Fruit fly (Drosophila melanogaster) whole organism, pupa: Measurements from ENCODE around the gene CG45603.

ENCODE experiments used
- CG10348 ChIP-seq: fragments of 200-800 bp; sonication (Bioruptor generic); IDR thresholded peaks from 2 replicates; pipeline ENCODE4 v1.3.6; 2022; ENCODE audit warnings: missing biosample characterization, missing genetic modification characterization
- CG12605 ChIP-seq: fragments of 200-800 bp; sonication (Bioruptor generic); IDR thresholded peaks from 2 replicates; pipeline ENCODE4 v1.3.6; 2022; ENCODE audit warnings: missing biosample characterization, missing genetic modification characterization
- CG13204 ChIP-seq: fragments of 200-800 bp; sonication (Bioruptor generic); optimal IDR thresholded peaks from 2 replicates; lab custom pipeline; 2018; ENCODE audit warnings: missing biosample characterization, mild to moderate bottlenecking, missing genetic modification characterization, moderate library complexity
- CG14655 ChIP-seq: fragments of 200-800 bp; sonication (Bioruptor generic); optimal IDR thresholded peaks from 3 replicates; lab custom pipeline; 2017; ENCODE audit warnings: mild to moderate bottlenecking, missing biosample characterization, missing genetic modification reagents, missing genetic modification characterization
- CG15710 ChIP-seq: fragments of 200-800 bp; sonication (Bioruptor generic); optimal IDR thresholded peaks from 2 replicates; lab custom pipeline; 2018; ENCODE audit warnings: missing biosample characterization, mild to moderate bottlenecking, missing genetic modification characterization, moderate library complexity
- CG17806 ChIP-seq: fragments of 200-800 bp; sonication (Bioruptor generic); optimal IDR thresholded peaks from 2 replicates; lab custom pipeline; 2018; ENCODE audit warnings: missing biosample characterization, mild to moderate bottlenecking, missing genetic modification characterization, moderate library complexity
- CG32121 ChIP-seq: fragments of 200-800 bp; sonication (Bioruptor generic); IDR thresholded peaks from 2 replicates; pipeline ENCODE4 v1.3.6; 2022; ENCODE audit warnings: missing biosample characterization, missing genetic modification characterization
- CG34367 ChIP-seq: fragments of 200-800 bp; sonication (Bioruptor generic); optimal IDR thresholded peaks from 2 replicates; lab custom pipeline; 2018; ENCODE audit warnings: missing biosample characterization, mild to moderate bottlenecking, missing genetic modification characterization
- CG4496 ChIP-seq: fragments of 200-800 bp; sonication (Bioruptor generic); IDR thresholded peaks from 3 replicates; pipeline ENCODE4 v1.3.6; 2022; ENCODE audit warnings: missing biosample characterization, missing genetic modification characterization
- CG8159 ChIP-seq: fragments of 200-800 bp; sonication (Bioruptor generic); optimal IDR thresholded peaks from 3 replicates; lab custom pipeline; 2018; ENCODE audit warnings: missing biosample characterization, mild to moderate bottlenecking, missing genetic modification characterization, moderate library complexity
- CG8301 ChIP-seq: fragments of 200-800 bp; sonication (Bioruptor generic); optimal IDR thresholded peaks from 2 replicates; lab custom pipeline; 2018; ENCODE audit warnings: missing biosample characterization, mild to moderate bottlenecking, missing genetic modification characterization
- CG9948 ChIP-seq: fragments of 200-800 bp; sonication (Bioruptor generic); optimal IDR thresholded peaks from 2 replicates; lab custom pipeline; 2018; ENCODE audit warnings: missing biosample characterization, mild to moderate bottlenecking, missing genetic modification characterization, moderate library complexity
- D1 ChIP-seq: fragments of 200-800 bp; sonication (Bioruptor generic); optimal IDR thresholded peaks from 2 replicates; lab custom pipeline; 2018; ENCODE audit warnings: missing biosample characterization, mild to moderate bottlenecking, missing genetic modification characterization, moderate library complexity
- EcR ChIP-seq: fragments of 200-800 bp; sonication (Bioruptor generic); optimal IDR thresholded peaks from 3 replicates; lab custom pipeline; 2019; ENCODE audit warnings: missing biosample characterization, missing genetic modification characterization, mild to moderate bottlenecking, moderate library complexity, missing genetic modification reagents
- Ets98B ChIP-seq: fragments of 200-800 bp; sonication (Bioruptor generic); IDR thresholded peaks from 2 replicates; pipeline ENCODE4 v1.3.6; 2022; ENCODE audit warnings: missing biosample characterization, missing genetic modification characterization
- Pif1A ChIP-seq: fragments of 200-800 bp; sonication (Bioruptor generic); optimal IDR thresholded peaks from 3 replicates; lab custom pipeline; 2016; ENCODE audit warnings: missing biosample characterization, missing genetic modification characterization
- Pif1B ChIP-seq: fragments of 200-800 bp; sonication (Bioruptor generic); optimal IDR thresholded peaks from 3 replicates; lab custom pipeline; 2016; ENCODE audit warnings: missing biosample characterization, missing genetic modification characterization
- Snoo ChIP-seq: fragments of 200-800 bp; sonication (Bioruptor generic); optimal IDR thresholded peaks from 3 replicates; lab custom pipeline; 2017; ENCODE audit warnings: missing biosample characterization, mild to moderate bottlenecking, missing genetic modification characterization, inconsistent platforms
- fd96Ca ChIP-seq: fragments of 200-800 bp; sonication (Bioruptor generic); IDR thresholded peaks from 3 replicates; pipeline ENCODE4 v1.3.6; 2022; ENCODE audit warnings: missing biosample characterization, missing genetic modification characterization
- gl ChIP-seq: fragments of 200-800 bp; sonication (Bioruptor generic); optimal IDR thresholded peaks from 2 replicates; lab custom pipeline; 2018; ENCODE audit warnings: missing biosample characterization, mild to moderate bottlenecking, missing genetic modification characterization
- rn ChIP-seq: fragments of 200-800 bp; sonication (Bioruptor generic); IDR thresholded peaks from 2 replicates; pipeline ENCODE4 v1.3.6; 2022; ENCODE audit warnings: missing biosample characterization, missing genetic modification characterization

CG45603 gene

DNA sequence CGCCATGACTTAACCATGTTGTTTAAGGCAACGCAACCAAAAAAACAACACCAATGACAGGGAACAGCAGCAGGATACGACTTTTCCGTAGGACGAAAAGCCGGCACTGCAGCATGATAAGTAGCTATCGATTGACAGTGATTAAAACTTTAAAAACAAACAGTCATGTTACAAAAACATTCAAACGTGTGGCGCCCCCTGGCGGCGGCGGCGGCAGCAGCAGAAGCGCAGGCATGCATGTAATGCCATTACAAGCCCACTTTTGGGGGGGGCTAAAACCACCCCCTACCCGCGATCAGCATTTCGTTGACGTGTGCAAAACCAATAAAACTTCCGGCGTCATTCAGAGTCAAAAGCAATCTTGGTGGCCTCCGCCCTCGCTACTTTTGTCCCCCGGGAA lies 18.0 kb downstream of the CG45603 start:
- TF ChIP-seq CG10348 (GFP tag; lab: Robert Waterston, UW) (no peak), Pif1A (GFP tag; lab: Kevin White, UChicago) (no peak), CG15710 (tag; lab: Kevin White, UChicago) (no peak), CG4496 (GFP tag; lab: Robert Waterston, UW) (no peak), EcR (GFP tag; lab: Kevin White, UChicago) (no peak), CG8301 (no peak), CG17806 (tag; lab: Kevin White, UChicago) (no peak), CG34367 (tag; lab: Kevin White, UChicago) (no peak), rn (GFP tag; lab: Robert Waterston, UW) (no peak), CG14655 (GFP tag; lab: Kevin White, UChicago) (no peak), Pif1B (GFP tag; lab: Kevin White, UChicago) (no peak), fd96Ca (GFP tag; lab: Robert Waterston, UW) (no peak), CG13204 (GFP tag; lab: Kevin White, UChicago) (no peak), CG8159 (tag; lab: Kevin White, UChicago) (no peak), CG12605 (GFP tag; lab: Robert Waterston, UW) (no peak), D1 (tag; lab: Kevin White, UChicago) (no peak), Ets98B (GFP tag; lab: Robert Waterston, UW) (no peak), Snoo (no peak), CG9948 (no peak), CG32121 (no peak)

DNA sequence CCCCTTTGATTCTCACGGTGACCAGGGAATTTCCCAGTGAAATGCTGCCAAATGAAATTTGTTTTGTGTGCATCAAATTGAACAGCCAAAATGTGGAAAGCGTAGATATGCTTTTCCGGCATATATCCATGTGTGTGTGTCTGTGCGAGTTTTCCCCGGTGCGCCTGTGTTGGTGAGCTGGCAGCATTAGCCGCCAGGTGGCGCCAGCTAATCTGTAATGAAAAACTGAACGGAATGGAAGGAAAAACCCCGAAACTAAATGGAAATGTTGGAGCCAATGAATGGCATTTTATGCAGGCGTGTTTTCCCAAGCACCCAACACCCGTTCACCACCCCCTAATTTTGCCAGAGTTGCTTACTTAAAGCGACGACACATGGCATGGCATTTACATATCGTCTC lies 32.1 kb downstream of the CG45603 start:
- no peak for TF ChIP-seq CG34367 (tag; lab: Kevin White, UChicago)
- no peak for TF ChIP-seq CG17806 (tag; lab: Kevin White, UChicago)
- TF ChIP-seq CG8159 (tag; lab: Kevin White, UChicago), result no peak
- TF ChIP-seq CG8301, result no peak
- TF ChIP-seq fd96Ca (GFP tag; lab: Robert Waterston, UW), result no peak
- TF ChIP-seq D1 (tag; lab: Kevin White, UChicago), result no peak
- TF ChIP-seq CG9948, result no peak
- TF ChIP-seq CG12605 (GFP tag; lab: Robert Waterston, UW), result no peak
- no peak for TF ChIP-seq CG15710 (tag; lab: Kevin White, UChicago)
- TF ChIP-seq rn (GFP tag; lab: Robert Waterston, UW), result no peak
- no peak for TF ChIP-seq CG14655 (GFP tag; lab: Kevin White, UChicago)
- TF ChIP-seq CG32121, result no peak
- no peak for TF ChIP-seq CG10348 (GFP tag; lab: Robert Waterston, UW)
- no peak for TF ChIP-seq EcR (GFP tag; lab: Kevin White, UChicago)
- no peak for TF ChIP-seq CG4496 (GFP tag; lab: Robert Waterston, UW)
- TF ChIP-seq Ets98B (GFP tag; lab: Robert Waterston, UW), result no peak
- no peak for TF ChIP-seq Pif1B (GFP tag; lab: Kevin White, UChicago)
- no peak for TF ChIP-seq gl
- no peak for TF ChIP-seq Pif1A (GFP tag; lab: Kevin White, UChicago)
